Fruit fly (Drosophila melanogaster) Kc167 (cell line): ENCODE data around the gene Fpgs2.

Experiments used
- Myc ChIP-seq: fragments of >200 bp; optimal IDR thresholded peaks from 2 replicates; lab custom pipeline; 2017; ENCODE audit warnings: missing external identifiers
- Sin3A ChIP-seq: fragments of >200 bp; optimal IDR thresholded peaks from 2 replicates; lab custom pipeline; 2018; ENCODE audit warnings: missing external identifiers
- h ChIP-seq: fragments of >200 bp; optimal IDR thresholded peaks from 3 replicates; lab custom pipeline; 2018; ENCODE audit warnings: missing external identifiers
- insv ChIP-seq: fragments of >200 bp; optimal IDR thresholded peaks from 3 replicates; lab custom pipeline; 2018; ENCODE audit warnings: missing external identifiers
- psq ChIP-seq: fragments of >200 bp; optimal IDR thresholded peaks from 2 replicates; lab custom pipeline; 2017; ENCODE audit warnings: missing external identifiers
- ttk ChIP-seq: sonication (Bioruptor generic); optimal IDR thresholded peaks from 2 replicates; lab custom pipeline; 2017; ENCODE audit warnings: missing external identifiers

Fpgs2 gene

DNA sequence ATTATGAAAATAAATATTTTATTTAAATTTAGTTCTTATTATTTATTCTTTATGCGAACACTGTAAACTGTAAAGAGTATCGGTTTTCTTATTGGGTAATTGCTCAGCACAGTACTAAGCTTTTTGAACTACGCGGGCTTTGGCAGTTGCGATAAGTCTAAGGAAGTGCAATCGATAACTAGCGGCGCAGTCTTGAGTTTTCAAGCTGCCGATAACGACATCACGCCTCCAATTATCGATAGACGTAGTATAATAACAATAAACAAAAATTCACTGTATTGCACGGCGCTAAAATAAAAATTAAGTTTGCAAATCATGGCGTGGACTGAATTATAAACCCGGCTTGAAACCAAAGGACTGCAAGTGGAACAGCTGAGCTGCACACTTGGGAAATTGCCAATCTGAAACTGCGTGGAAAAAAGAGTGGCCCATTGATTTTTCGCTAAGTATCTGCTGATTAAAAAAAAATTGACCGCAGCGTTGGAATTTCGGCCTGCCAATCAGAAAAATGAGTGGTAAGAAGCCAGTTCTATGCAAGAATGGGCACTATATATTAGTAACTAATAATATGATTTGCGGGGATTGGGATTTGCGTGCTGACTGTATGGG lies 46.5 kb downstream of the Fpgs2 start, which contains the start of gene Cep97:
Gene Cep97 (plus strand): TSS at position 224 of the 609 bp plus-strand sequence.
- TF ChIP-seq ttk (no peak), h (lab: Kevin White, UChicago) (no peak), psq (lab: Kevin White, UChicago) (no peak), Myc (no peak), insv (no peak), Sin3A (lab: Kevin White, UChicago) (no peak)

DNA sequence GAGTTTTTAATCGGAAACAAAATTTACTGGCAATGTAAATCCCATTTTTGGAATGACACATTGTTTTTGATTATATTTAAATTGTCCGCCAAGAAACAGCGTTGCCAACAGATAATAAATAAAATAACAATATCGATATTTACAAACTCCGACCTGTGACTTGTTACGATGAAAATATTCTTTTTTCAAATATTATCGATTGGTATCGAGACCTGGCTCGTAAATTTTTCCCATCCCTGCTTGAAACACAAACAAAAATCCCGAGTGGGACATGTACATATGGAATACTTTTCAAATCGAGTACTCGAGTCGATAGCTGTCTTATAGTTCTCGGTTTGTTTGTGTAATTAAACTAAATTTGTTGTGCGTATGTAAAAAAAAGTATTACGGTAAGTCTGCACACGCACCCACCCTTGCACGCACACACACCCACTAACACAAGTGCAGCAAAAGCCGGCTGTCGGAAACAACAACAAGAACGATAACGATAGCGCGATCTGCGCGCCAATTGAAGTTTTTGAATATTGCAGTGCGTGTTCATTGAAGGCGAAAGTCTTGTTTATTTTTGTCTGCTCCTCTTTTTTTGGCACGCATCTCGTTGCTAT lies 51.5 kb downstream of the Fpgs2 start, which contains the start of gene TTLL4B:
Gene TTLL4B (plus strand): TSS at position 232 of the 605 bp plus-strand sequence.
- TF ChIP-seq Myc (no peak), psq (lab: Kevin White, UChicago) (no peak), ttk (no peak), insv (no peak), h (lab: Kevin White, UChicago) (no peak), Sin3A (lab: Kevin White, UChicago) (no peak)
